Worm (Caenorhabditis elegans) whole organism, young adult: ENCODE data around the gene F35B3.4.

Source experiments
- F37B4.10 ChIP-seq: fragments of 200-800 bp; sonication (Bioruptor generic); IDR thresholded peaks from 2 replicates; pipeline ENCODE4 v1.3.6; 2022; ENCODE audit warnings: missing genetic modification characterization, missing compliant biosample characterization
- K12H6.12 ChIP-seq: fragments of 200-800 bp; sonication (Bioruptor generic); optimal IDR thresholded peaks from 2 replicates; lab custom pipeline; 2018; ENCODE audit warnings: mild to moderate bottlenecking, missing genetic modification characterization, missing compliant biosample characterization
- Y53F4B.3 ChIP-seq: fragments of 200-800 bp; sonication (Bioruptor generic); IDR thresholded peaks from 2 replicates; pipeline ENCODE4 v1.3.6; 2022; ENCODE audit warnings: missing genetic modification reagents, missing genetic modification characterization, missing compliant biosample characterization
- ama-1 ChIP-seq, 3 experiments: fragments of 150-350 bp in 1 of 3; sonication (generic microtip) in 2 of 3; optimal IDR thresholded peaks; 2 replicates each; lab custom pipeline; 2014 to 2018; ENCODE audit warnings: missing biosample characterization in 2 of 3, missing genetic modification characterization in 2 of 3, missing genetic modification reagents in 2 of 3
- aptf-2 ChIP-seq: fragments of 200-800 bp; sonication (Bioruptor generic); conservative IDR thresholded peaks from 2 replicates; pipeline ENCODE4 v1.3.6; 2022; ENCODE audit warnings: missing genetic modification reagents, missing genetic modification characterization, missing compliant biosample characterization
- cebp-1 ChIP-seq, 2 experiments: fragments of 200-800 bp in 1 of 2; sonication (Bioruptor generic) in 1 of 2; sonication (generic microtip) in 1 of 2; IDR thresholded peaks in 1 of 2; optimal IDR thresholded peaks in 1 of 2; 2 replicates each; pipeline versions ENCODE4 v1.3.6 to Lab custom; 2017 to 2022; ENCODE audit warnings: missing compliant biosample characterization in 2 of 2, missing genetic modification characterization in 2 of 2, mild to moderate bottlenecking in 1 of 2, missing genetic modification reagents in 1 of 2, moderate library complexity in 1 of 2
- ceh-27 ChIP-seq: fragments of 200-800 bp; sonication (Bioruptor generic); optimal IDR thresholded peaks from 2 replicates; lab custom pipeline; 2018; ENCODE audit warnings: mild to moderate bottlenecking, missing genetic modification characterization, moderate library complexity, missing compliant biosample characterization
- ceh-40 ChIP-seq: fragments of 200-800 bp; sonication (Bioruptor generic); IDR thresholded peaks from 2 replicates; pipeline ENCODE4 v1.3.6; 2022; ENCODE audit warnings: missing genetic modification characterization, missing compliant biosample characterization
- dox-1 ChIP-seq: fragments of 200-800 bp; sonication (Bioruptor generic); IDR thresholded peaks from 2 replicates; pipeline ENCODE4 v1.3.6; 2022; ENCODE audit warnings: missing genetic modification reagents, missing genetic modification characterization, missing compliant biosample characterization
- dpff-1 ChIP-seq: sonication (generic microtip); optimal IDR thresholded peaks from 2 replicates; lab custom pipeline; 2017; ENCODE audit warnings: mild to moderate bottlenecking, missing genetic modification characterization, missing compliant biosample characterization
- efl-1 ChIP-seq: fragments of 150-350 bp; optimal IDR thresholded peaks from 2 replicates; lab custom pipeline; 2014; ENCODE audit warnings: missing biosample characterization, missing genetic modification reagents, missing genetic modification characterization
- egl-18 ChIP-seq: fragments of 200-800 bp; sonication (Bioruptor generic); IDR thresholded peaks from 2 replicates; pipeline ENCODE4 v1.3.6; 2022; ENCODE audit warnings: missing genetic modification reagents, missing genetic modification characterization, missing compliant biosample characterization
- egrh-3 ChIP-seq: fragments of 200-800 bp; sonication (Bioruptor generic); IDR thresholded peaks from 2 replicates; pipeline ENCODE4 v1.3.6; 2022; ENCODE audit warnings: missing genetic modification reagents, missing genetic modification characterization, missing compliant biosample characterization
- hlh-12 ChIP-seq: sonication (generic microtip); optimal IDR thresholded peaks from 2 replicates; lab custom pipeline; 2016; ENCODE audit warnings: missing genetic modification characterization, missing compliant biosample characterization
- hsf-1 ChIP-seq: fragments of 200-800 bp; sonication (Bioruptor generic); IDR thresholded peaks from 2 replicates; pipeline ENCODE4 v1.3.6; 2022; ENCODE audit warnings: missing genetic modification reagents, missing genetic modification characterization, missing compliant biosample characterization
- lin-26 ChIP-seq: fragments of 200-800 bp; sonication (Bioruptor generic); IDR thresholded peaks from 2 replicates; pipeline ENCODE4 v1.3.6; 2022; ENCODE audit warnings: missing genetic modification reagents, missing genetic modification characterization, missing compliant biosample characterization
- mes-4 ChIP-seq: sonication (generic microtip); optimal IDR thresholded peaks from 2 replicates; lab custom pipeline; 2016; ENCODE audit warnings: missing genotype, missing genetic modification characterization, missing compliant biosample characterization
- nfyb-1 ChIP-seq: fragments of 200-800 bp; sonication (Bioruptor generic); IDR thresholded peaks from 2 replicates; pipeline ENCODE4 v1.3.6; 2022; ENCODE audit warnings: missing genetic modification reagents, missing genetic modification characterization, missing compliant biosample characterization
- repo-1 ChIP-seq: sonication (generic microtip); optimal IDR thresholded peaks from 2 replicates; lab custom pipeline; 2017; ENCODE audit warnings: mild to moderate bottlenecking, missing genetic modification characterization, missing compliant biosample characterization
- sea-2 ChIP-seq: fragments of 200-800 bp; sonication (Bioruptor generic); IDR thresholded peaks from 2 replicates; pipeline ENCODE4 v1.3.6; 2022; ENCODE audit warnings: missing genetic modification characterization, missing compliant biosample characterization
- snpc-1.1 ChIP-seq: sonication (generic microtip); optimal IDR thresholded peaks from 2 replicates; lab custom pipeline; 2017; ENCODE audit warnings: missing genetic modification characterization, mild to moderate bottlenecking, missing compliant biosample characterization, antibody characterized with exemption, moderate library complexity, missing genotype, missing genetic modification reagents; ENCODE audit not compliant: insufficient read depth
- snpc-1.3 ChIP-seq: sonication (generic microtip); optimal IDR thresholded peaks from 2 replicates; lab custom pipeline; 2017; ENCODE audit warnings: missing genetic modification characterization, mild to moderate bottlenecking, missing compliant biosample characterization, antibody characterized with exemption, moderate library complexity, missing genotype, missing genetic modification reagents; ENCODE audit not compliant: insufficient read depth
- snpc-3.4 ChIP-seq: sonication (generic microtip); optimal IDR thresholded peaks from 2 replicates; lab custom pipeline; 2017; ENCODE audit warnings: missing genetic modification characterization, mild to moderate bottlenecking, missing compliant biosample characterization, antibody characterized with exemption, moderate library complexity, missing genotype, missing genetic modification reagents
- snpc-4 ChIP-seq, 5 experiments: fragments of 150-350 bp in 1 of 5; sonication (generic microtip) in 4 of 5; optimal IDR thresholded peaks; 2 replicates each; lab custom pipeline; 2014 to 2018; ENCODE audit warnings: missing genetic modification characterization in 5 of 5, missing biosample characterization in 3 of 5, antibody characterized with exemption in 2 of 5, mild to moderate bottlenecking in 2 of 5, missing compliant biosample characterization in 2 of 5, missing genotype in 2 of 5, moderate library complexity in 2 of 5, missing genetic modification reagents in 1 of 5
- somi-1 ChIP-seq: fragments of 200-800 bp; sonication (Bioruptor generic); optimal IDR thresholded peaks from 2 replicates; lab custom pipeline; 2018; ENCODE audit warnings: mild to moderate bottlenecking, missing genetic modification characterization, missing compliant biosample characterization
- unc-130 ChIP-seq: sonication (generic microtip); optimal IDR thresholded peaks from 2 replicates; lab custom pipeline; 2016; ENCODE audit warnings: missing genetic modification reagents, missing genetic modification characterization, missing compliant biosample characterization
- zfh-2 ChIP-seq: fragments of 200-800 bp; sonication (Bioruptor generic); conservative IDR thresholded peaks from 2 replicates; pipeline ENCODE4 v1.3.6; 2022; ENCODE audit warnings: missing genetic modification reagents, missing genetic modification characterization, missing compliant biosample characterization
- zim-3 ChIP-seq: sonication (generic microtip); optimal IDR thresholded peaks from 2 replicates; lab custom pipeline; 2017; ENCODE audit warnings: mild to moderate bottlenecking, missing genetic modification characterization, moderate library complexity, missing compliant biosample characterization
- ztf-6 ChIP-seq: fragments of 200-800 bp; sonication (Bioruptor generic); IDR thresholded peaks from 2 replicates; pipeline ENCODE4 v1.3.6; 2022; ENCODE audit warnings: missing genetic modification reagents, missing genetic modification characterization, missing compliant biosample characterization

Gene F35B3.4

ce11 chrX:17003473-17004123 is 17.2 kb downstream of the F35B3.4 start:
- peak; percentile 7 for TF ChIP-seq K12H6.12 (tag; lab: Kevin White, UChicago)
- no peak for TF ChIP-seq Y53F4B.3 (GFP tag; lab: Robert Waterston, UW)
- TF ChIP-seq hsf-1 (GFP tag; lab: Robert Waterston, UW), result no peak
- TF ChIP-seq zfh-2 (GFP tag; lab: Robert Waterston, UW), result peak; percentile 38; the same call in 1 of the 2 replicates

DNA sequence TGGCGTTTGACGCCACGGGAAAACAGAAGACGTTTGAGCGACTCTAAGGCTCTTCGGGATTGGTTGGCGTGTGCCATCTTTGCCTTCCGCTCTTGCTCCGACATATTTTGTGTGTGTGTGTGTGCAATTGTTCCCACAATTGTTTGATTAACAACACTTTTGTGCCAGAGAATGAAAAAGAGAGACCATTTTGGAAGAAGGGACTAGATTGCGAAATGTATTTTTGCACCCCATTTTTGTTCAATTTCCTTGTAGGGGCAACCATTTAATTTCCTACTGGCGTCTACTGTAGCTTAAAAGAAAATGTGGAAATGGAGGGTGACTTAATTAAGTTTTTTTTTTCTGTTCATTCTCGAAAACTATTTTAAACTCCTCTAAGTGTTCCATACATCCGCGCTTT is 18.6 kb downstream of the F35B3.4 start:
- no peak for TF ChIP-seq ama-1 (optimal IDR thresholded peaks at IDR 0.05; lab: Kevin White, UChicago)
- no peak for TF ChIP-seq ama-1 (GFP tag; optimal IDR thresholded peaks at IDR 0.05; lab: Kevin White, UChicago)
- no peak for TF ChIP-seq cebp-1 (GFP tag; IDR thresholded peaks at IDR 0.05; lab: Robert Waterston, UW)
- peak; percentile 80 for TF ChIP-seq cebp-1 (tag; optimal IDR thresholded peaks at IDR 0.05; lab: Kevin White, UChicago)

DNA sequence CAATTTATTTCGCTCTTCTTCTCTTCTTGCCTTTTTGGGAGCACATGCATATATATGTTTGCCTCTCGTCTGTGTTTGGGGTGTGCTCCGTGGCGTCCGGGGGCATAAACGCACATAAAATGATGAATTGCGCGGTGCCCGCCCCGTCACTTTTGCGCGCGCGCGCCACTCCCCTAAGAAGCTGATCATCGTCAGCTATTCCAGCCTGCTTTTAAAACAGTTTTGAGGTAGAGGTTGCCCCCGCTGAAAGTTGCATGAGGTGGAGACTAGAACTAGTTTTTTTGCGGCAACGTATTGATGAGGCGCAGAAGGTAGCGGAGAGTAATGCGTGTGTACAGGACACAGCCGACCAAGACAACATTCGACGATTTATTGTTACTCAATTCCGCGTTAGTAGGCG is 21.1 kb downstream of the F35B3.4 start:
- TF ChIP-seq ceh-40 (GFP tag; lab: Robert Waterston, UW) (no peak), zfh-2 (GFP tag; lab: Robert Waterston, UW) (peak; percentile 28; the same call in 1 of the 2 replicates)

DNA sequence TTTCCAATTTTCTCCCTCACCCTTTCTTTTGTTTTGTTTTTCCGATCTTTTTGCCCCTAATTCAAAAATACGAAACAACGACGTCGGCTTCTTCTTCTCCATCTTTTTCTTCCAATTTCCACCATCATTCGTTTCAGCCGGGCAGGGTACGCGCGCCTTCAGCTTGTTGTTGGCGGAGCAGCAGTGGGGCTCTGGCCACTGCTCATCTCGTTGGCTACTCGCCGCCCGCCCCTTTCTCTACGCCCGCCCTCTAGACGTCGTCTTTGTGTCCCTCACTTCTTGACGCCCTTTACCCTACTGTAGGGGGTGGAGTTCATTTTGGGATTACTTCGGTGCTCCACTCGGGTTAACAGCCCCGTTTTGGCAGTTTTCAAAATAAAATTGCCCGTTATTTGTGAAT is 21.8 kb downstream of the F35B3.4 start:
- TF ChIP-seq ztf-6 (no peak), zfh-2 (GFP tag; lab: Robert Waterston, UW) (peak; percentile 86), K12H6.12 (tag; lab: Kevin White, UChicago) (no peak), dox-1 (GFP tag; lab: Robert Waterston, UW) (peak; percentile 30; the same call in 1 of the 2 replicates), nfyb-1 (GFP tag; lab: Robert Waterston, UW) (0 out of 2 replicates have a peak, but pooled peaks have one; percentile 8), snpc-3.4 (tag; lab: Kevin White, UChicago) (no peak), lin-26 (no peak), dpff-1 (tag; lab: Kevin White, UChicago) (no peak), egrh-3 (GFP tag; lab: Robert Waterston, UW) (peak; percentile 29; the same call in 1 of the 2 replicates), F37B4.10 (no peak), snpc-4 (GFP tag; optimal IDR thresholded peaks at IDR 0.05; lab: Kevin White, UChicago) (no peak), snpc-4 (tag; optimal IDR thresholded peaks at IDR 0.05; lab: Kevin White, UChicago) (no peak)

ce11 chrX:16998003-16998402 is 22.8 kb downstream of the F35B3.4 start:
- no peak for TF ChIP-seq repo-1 (tag; lab: Kevin White, UChicago)
- TF ChIP-seq somi-1 (GFP tag; lab: Kevin White, UChicago), result no peak
- no peak for TF ChIP-seq egl-18 (GFP tag; lab: Robert Waterston, UW)
- TF ChIP-seq efl-1 (GFP tag; lab: Kevin White, UChicago), result no peak
- no peak for TF ChIP-seq unc-130 (GFP tag; lab: Kevin White, UChicago)
- TF ChIP-seq F37B4.10, result no peak
- no peak for TF ChIP-seq aptf-2 (GFP tag; lab: Robert Waterston, UW)
- TF ChIP-seq snpc-1.3, result no peak
- no peak for TF ChIP-seq mes-4
- no peak for TF ChIP-seq sea-2
- no peak for TF ChIP-seq zim-3 (tag; lab: Kevin White, UChicago)
- TF ChIP-seq snpc-1.1 (tag; lab: Kevin White, UChicago), result no peak
- TF ChIP-seq hlh-12 (tag; lab: Kevin White, UChicago), result no peak
- TF ChIP-seq ceh-27 (GFP tag; lab: Kevin White, UChicago), result no peak
